Fruit fly (Drosophila melanogaster) whole organism, wandering third instar larva: Measurements from ENCODE around the gene CG15772.

Experiments used
- Abd-B ChIP-seq: fragments of >200 bp; optimal IDR thresholded peaks from 2 replicates; lab custom pipeline; 2017; ENCODE audit warnings: missing biosample characterization, missing genetic modification characterization
- CG32264 ChIP-seq: fragments of 200-800 bp; sonication (Bioruptor generic); optimal IDR thresholded peaks from 2 replicates; lab custom pipeline; 2016; ENCODE audit warnings: missing biosample characterization, missing genetic modification characterization
- CG9705 ChIP-seq: fragments of 200-800 bp; sonication (Bioruptor generic); optimal IDR thresholded peaks from 2 replicates; lab custom pipeline; 2018; ENCODE audit warnings: missing biosample characterization, mild to moderate bottlenecking, missing genetic modification characterization
- GATAd ChIP-seq: sonication (Bioruptor generic); optimal IDR thresholded peaks from 2 replicates; lab custom pipeline; 2016; ENCODE audit warnings: missing biosample characterization, missing genetic modification characterization
- HLH106 ChIP-seq: fragments of 200-800 bp; optimal IDR thresholded peaks from 3 replicates; lab custom pipeline; 2019; ENCODE audit warnings: missing biosample characterization, mild to moderate bottlenecking, missing genetic modification characterization, moderate library complexity
- Hnf4 ChIP-seq: fragments of 200-800 bp; sonication (Bioruptor generic); optimal IDR thresholded peaks from 2 replicates; lab custom pipeline; 2016; ENCODE audit warnings: missing biosample characterization, mild to moderate bottlenecking, missing genetic modification characterization
- Hr78 ChIP-seq: fragments of >200 bp; optimal IDR thresholded peaks from 2 replicates; lab custom pipeline; 2017; ENCODE audit warnings: missing biosample characterization, missing genetic modification characterization
- Jra ChIP-seq: sonication (Bioruptor generic); optimal IDR thresholded peaks from 2 replicates; lab custom pipeline; 2016; ENCODE audit warnings: missing biosample characterization, missing genetic modification characterization
- Mio ChIP-seq: sonication (Bioruptor generic); optimal IDR thresholded peaks from 2 replicates; lab custom pipeline; 2016; ENCODE audit warnings: missing biosample characterization, missing genetic modification characterization
- Myc ChIP-seq: fragments of >200 bp; optimal IDR thresholded peaks from 2 replicates; lab custom pipeline; 2017
- N ChIP-seq: fragments of >200 bp; optimal IDR thresholded peaks from 2 replicates; lab custom pipeline; 2018; ENCODE audit warnings: missing biosample characterization, missing external identifiers, missing genetic modification characterization
- OdsH ChIP-seq: fragments of 200-800 bp; sonication (Bioruptor generic); optimal IDR thresholded peaks from 2 replicates; lab custom pipeline; 2016; ENCODE audit warnings: missing biosample characterization, mild to moderate bottlenecking, missing genetic modification characterization
- Rel ChIP-seq, 2 experiments: fragments of 200-800 bp; sonication (Bioruptor generic) in 1 of 2; optimal IDR thresholded peaks; 2 replicates in 1 of 2; 3 replicates in 1 of 2; lab custom pipeline; 2016 to 2019; ENCODE audit warnings: mild to moderate bottlenecking in 2 of 2, missing biosample characterization in 2 of 2, missing genetic modification characterization in 2 of 2, moderate library complexity in 1 of 2
- Sp1 ChIP-seq: fragments of 200-800 bp; sonication (Bioruptor generic); optimal IDR thresholded peaks from 3 replicates; lab custom pipeline; 2019; ENCODE audit warnings: missing biosample characterization, mild to moderate bottlenecking, missing genetic modification characterization, moderate library complexity
- Vsx2 ChIP-seq: fragments of 200-300, 225-300 bp; sonication (Bioruptor generic); optimal IDR thresholded peaks from 2 replicates; lab custom pipeline; 2018; ENCODE audit warnings: missing biosample characterization, missing genetic modification characterization; ENCODE audit not compliant: partially characterized antibody
- br ChIP-seq: fragments of 200-800 bp; sonication (Bioruptor generic); optimal IDR thresholded peaks from 2 replicates; lab custom pipeline; 2016; ENCODE audit warnings: missing biosample characterization, missing genetic modification characterization
- brk ChIP-seq: fragments of 200-800 bp; sonication (Bioruptor generic); optimal IDR thresholded peaks from 2 replicates; lab custom pipeline; 2016; ENCODE audit warnings: missing biosample characterization, mild to moderate bottlenecking, missing genetic modification characterization
- dl ChIP-seq, 2 experiments: fragments of 175-275, 200-275 bp in 1 of 2; fragments of 200-275 bp in 1 of 2; sonication (Bioruptor generic); optimal IDR thresholded peaks; lab custom pipeline; 2018; ENCODE audit warnings: mild to moderate bottlenecking in 2 of 2, missing biosample characterization in 2 of 2, missing genetic modification characterization in 2 of 2, moderate library complexity in 2 of 2; ENCODE audit not compliant: partially characterized antibody in 2 of 2, insufficient read depth in 1 of 2
- dmrt93B ChIP-seq: fragments of 200-800 bp; sonication (Bioruptor generic); optimal IDR thresholded peaks from 2 replicates; lab custom pipeline; 2018; ENCODE audit warnings: missing biosample characterization, mild to moderate bottlenecking, missing genetic modification characterization
- dsf ChIP-seq: sonication (Bioruptor generic); optimal IDR thresholded peaks from 2 replicates; lab custom pipeline; 2016; ENCODE audit warnings: missing biosample characterization, missing genetic modification characterization, borderline replicate concordance
- ey ChIP-seq: fragments of 200-800 bp; sonication (Bioruptor generic); optimal IDR thresholded peaks from 2 replicates; lab custom pipeline; 2016; ENCODE audit warnings: missing biosample characterization, missing genetic modification characterization
- fru ChIP-seq: fragments of 200-800 bp; sonication (Bioruptor generic); optimal IDR thresholded peaks from 3 replicates; lab custom pipeline; 2016; ENCODE audit warnings: missing biosample characterization, mild to moderate bottlenecking, missing genetic modification characterization
- h ChIP-seq: fragments of 200-800 bp; sonication (Bioruptor generic); optimal IDR thresholded peaks from 3 replicates; lab custom pipeline; 2016; ENCODE audit warnings: missing biosample characterization, mild to moderate bottlenecking, missing genetic modification characterization
- jim ChIP-seq: fragments of 175-275, 200-325 bp; sonication (Bioruptor generic); optimal IDR thresholded peaks from 2 replicates; lab custom pipeline; 2016; ENCODE audit warnings: missing biosample characterization, mild to moderate bottlenecking, missing genetic modification characterization
- lola ChIP-seq: fragments of >200 bp; optimal IDR thresholded peaks from 2 replicates; lab custom pipeline; 2017; ENCODE audit warnings: missing biosample characterization, missing genetic modification characterization
- pan ChIP-seq: fragments of >200 bp; optimal IDR thresholded peaks from 2 replicates; lab custom pipeline; 2017
- psq ChIP-seq: fragments of 200-800 bp; sonication (Bioruptor generic); optimal IDR thresholded peaks from 3 replicates; lab custom pipeline; 2017; ENCODE audit warnings: missing biosample characterization, mild to moderate bottlenecking, missing genetic modification characterization, moderate library complexity
- rgr ChIP-seq: fragments of 200-800 bp; sonication (Bioruptor generic); optimal IDR thresholded peaks from 3 replicates; lab custom pipeline; 2016; ENCODE audit warnings: missing biosample characterization, mild to moderate bottlenecking, missing genetic modification characterization
- tai ChIP-seq: sonication (Bioruptor generic); optimal IDR thresholded peaks from 2 replicates; lab custom pipeline; 2016; ENCODE audit warnings: missing biosample characterization, missing genetic modification characterization
- usp ChIP-seq: fragments of >200 bp; optimal IDR thresholded peaks from 2 replicates; lab custom pipeline; 2017; ENCODE audit warnings: missing biosample characterization, missing genetic modification characterization

CG15772 gene

dm6 chrX:5766732-5767131 is 14.7 kb downstream of the CG15772 start:
- TF ChIP-seq brk (no peak), Myc (lab: Kevin White, UChicago) (peak; percentile 82), N (GFP tag; lab: Kevin White, UChicago) (peak; percentile 63), h (GFP tag; lab: Kevin White, UChicago) (no peak), dsf (no peak), fru (GFP tag; lab: Kevin White, UChicago) (no peak), CG32264 (GFP tag; lab: Kevin White, UChicago) (no peak), Vsx2 (GFP tag; lab: Kevin White, UChicago) (no peak), Rel (GFP tag; optimal IDR thresholded peaks at IDR 0.05; lab: Kevin White, UChicago) (no peak), Rel (tag; optimal IDR thresholded peaks at IDR 0.05; lab: Kevin White, UChicago) (no peak), br (GFP tag; lab: Kevin White, UChicago) (no peak), CG9705 (GFP tag; lab: Kevin White, UChicago) (no peak), Hr78 (GFP tag; lab: Kevin White, UChicago) (no peak)
- TF ChIP-seq, all 38 proteins: peak for 2

dm6 chrX:5768602-5769251 is 16.7 kb downstream of the CG15772 start:
- TF ChIP-seq lola (GFP tag; lab: Kevin White, UChicago) (no peak), ey (no peak), Rel (GFP tag; optimal IDR thresholded peaks at IDR 0.05; lab: Kevin White, UChicago) (no peak), Rel (tag; optimal IDR thresholded peaks at IDR 0.05; lab: Kevin White, UChicago) (no peak), dl (GFP tag; optimal IDR thresholded peaks at IDR 0.05; lab: Kevin White, UChicago; ENCODE audit: insufficient read depth in 1 of 2, partially characterized antibody in 2 of 2) (no peak), fru (GFP tag; lab: Kevin White, UChicago) (no peak), usp (GFP tag; lab: Kevin White, UChicago) (no peak), HLH106 (tag; lab: Kevin White, UChicago) (no peak), rgr (no peak), jim (GFP tag; lab: Kevin White, UChicago) (no peak), Abd-B (GFP tag; lab: Kevin White, UChicago) (no peak), br (GFP tag; lab: Kevin White, UChicago) (no peak), psq (GFP tag; lab: Kevin White, UChicago) (peak; percentile 12), Jra (GFP tag; lab: Kevin White, UChicago) (no peak), GATAd (no peak), N (GFP tag; lab: Kevin White, UChicago) (no peak), dsf (no peak), Myc (lab: Kevin White, UChicago) (no peak), Vsx2 (GFP tag; lab: Kevin White, UChicago) (peak; percentile 15), OdsH (no peak), pan (lab: Kevin White, UChicago) (no peak), Sp1 (peak; percentile 16)

- TF ChIP-seq OdsH: no peak
- no peak for TF ChIP-seq Mio (GFP tag; lab: Kevin White, UChicago)
- TF ChIP-seq Jra (GFP tag; lab: Kevin White, UChicago): no peak
- no peak for TF ChIP-seq HLH106 (tag; lab: Kevin White, UChicago)
- no peak for TF ChIP-seq Myc (lab: Kevin White, UChicago)
- no peak for TF ChIP-seq brk
- no peak for TF ChIP-seq rgr
- no peak for TF ChIP-seq Sp1
Observed at dm6 chrX:5770730-5771181, 18.7 kb downstream of the CG15772 start, which contains the start of gene CG3097. Gene CG3097 (minus strand): TSS chrX:5770780.

dm6 chrX:5772409-5772808 is 20.4 kb downstream of the CG15772 start:
- TF ChIP-seq brk (no peak), rgr (no peak), N (GFP tag; lab: Kevin White, UChicago) (no peak), jim (GFP tag; lab: Kevin White, UChicago) (no peak), tai (GFP tag; lab: Kevin White, UChicago) (no peak)

- TF ChIP-seq usp (GFP tag; lab: Kevin White, UChicago): no peak
Observed at dm6 chrX:5776547-5776946, 24.5 kb downstream of the CG15772 start, which contains the start of gene CG42264. Gene CG42264 (minus strand): TSS chrX:5776647.

dm6 chrX:5781520-5781919 is 29.5 kb downstream of the CG15772 start, which contains the start of gene CG3108:
Gene CG3108 (minus strand): TSS chrX:5781620.
- TF ChIP-seq Rel (GFP tag; optimal IDR thresholded peaks at IDR 0.05; lab: Kevin White, UChicago): no peak
- no peak for TF ChIP-seq Rel (tag; optimal IDR thresholded peaks at IDR 0.05; lab: Kevin White, UChicago)
- no peak for TF ChIP-seq dl (GFP tag; optimal IDR thresholded peaks at IDR 0.05; lab: Kevin White, UChicago; ENCODE audit: insufficient read depth in 1 of 2, partially characterized antibody in 2 of 2)
- no peak for TF ChIP-seq CG9705 (GFP tag; lab: Kevin White, UChicago)
- no peak for TF ChIP-seq h (GFP tag; lab: Kevin White, UChicago)
- no peak for TF ChIP-seq Hnf4 (GFP tag; lab: Kevin White, UChicago)
- TF ChIP-seq Myc (lab: Kevin White, UChicago): no peak
- TF ChIP-seq Sp1: no peak
- no peak for TF ChIP-seq usp (GFP tag; lab: Kevin White, UChicago)
- TF ChIP-seq CG32264 (GFP tag; lab: Kevin White, UChicago): no peak
- TF ChIP-seq OdsH: no peak
- TF ChIP-seq Jra (GFP tag; lab: Kevin White, UChicago): no peak
- no peak for TF ChIP-seq psq (GFP tag; lab: Kevin White, UChicago)
- TF ChIP-seq Hr78 (GFP tag; lab: Kevin White, UChicago): no peak
- no peak for TF ChIP-seq dmrt93B (GFP tag; lab: Kevin White, UChicago)
- no peak for TF ChIP-seq pan (lab: Kevin White, UChicago)
- no peak for TF ChIP-seq GATAd
